Fruit fly (Drosophila melanogaster) whole organism, embryonic: ENCODE measurements around the gene Bet3.

Source experiments
- Atf3 ChIP-seq: fragments of 200-800 bp; sonication (Bioruptor generic); optimal IDR thresholded peaks from 3 replicates; lab custom pipeline; 2016; ENCODE audit warnings: missing biosample characterization, missing genetic modification characterization
- Bdp1 ChIP-seq: fragments of 200-800 bp; sonication (Bioruptor generic); optimal IDR thresholded peaks from 3 replicates; lab custom pipeline; 2016; ENCODE audit warnings: missing biosample characterization, missing genetic modification characterization
- CG10462 ChIP-seq: fragments of 200-800 bp; sonication (Bioruptor generic); optimal IDR thresholded peaks from 2 replicates; lab custom pipeline; 2016; ENCODE audit warnings: missing biosample characterization, missing genetic modification characterization
- CG11456 ChIP-seq: fragments of 200-800 bp; sonication (Bioruptor generic); IDR thresholded peaks from 3 replicates; pipeline ENCODE4 v1.3.6; 2022; ENCODE audit warnings: missing biosample characterization, missing genetic modification characterization
- CG11723 ChIP-seq: fragments of 200-800 bp; sonication (Bioruptor generic); optimal IDR thresholded peaks from 2 replicates; lab custom pipeline; 2017; ENCODE audit warnings: missing biosample characterization, mild to moderate bottlenecking, missing genetic modification characterization
- CG12769 ChIP-seq: fragments of 200-800 bp; sonication (Bioruptor generic); optimal IDR thresholded peaks from 2 replicates; lab custom pipeline; 2019; ENCODE audit warnings: missing biosample characterization, mild to moderate bottlenecking, missing genetic modification characterization, moderate library complexity
- CG14710 ChIP-seq: fragments of 200-800 bp; sonication (Bioruptor generic); optimal IDR thresholded peaks from 3 replicates; lab custom pipeline; 2019; ENCODE audit warnings: missing biosample characterization, mild to moderate bottlenecking, missing genetic modification characterization, moderate library complexity
- CG17612 ChIP-seq: fragments of 200-800 bp; sonication (Bioruptor generic); IDR thresholded peaks from 2 replicates; pipeline ENCODE4 v1.3.6; 2022; ENCODE audit warnings: missing biosample characterization, missing genetic modification characterization
- CG30431 ChIP-seq: fragments of 200-800 bp; sonication (Bioruptor generic); optimal IDR thresholded peaks from 2 replicates; lab custom pipeline; 2017; ENCODE audit warnings: missing biosample characterization, missing genetic modification characterization
- CG3065 ChIP-seq: fragments of 200-800 bp; sonication (Bioruptor generic); optimal IDR thresholded peaks from 2 replicates; lab custom pipeline; 2016; ENCODE audit warnings: missing biosample characterization, missing genetic modification characterization
- CG3163 ChIP-seq: fragments of 200-800 bp; sonication (Bioruptor generic); optimal IDR thresholded peaks from 3 replicates; lab custom pipeline; 2016; ENCODE audit warnings: missing biosample characterization, missing genetic modification characterization
- CG3847 ChIP-seq: fragments of 200-800 bp; sonication (Bioruptor generic); IDR thresholded peaks from 2 replicates; pipeline ENCODE4 v1.3.6; 2022; ENCODE audit warnings: missing biosample characterization, missing genetic modification characterization
- CG3995 ChIP-seq: fragments of 200-800 bp; sonication (Bioruptor generic); optimal IDR thresholded peaks from 3 replicates; lab custom pipeline; 2016; ENCODE audit warnings: missing biosample characterization, missing genetic modification characterization
- CG4617 ChIP-seq: fragments of 200-800 bp; sonication (Bioruptor generic); optimal IDR thresholded peaks from 3 replicates; lab custom pipeline; 2016; ENCODE audit warnings: missing biosample characterization, missing genetic modification characterization, borderline replicate concordance
- CG4730 ChIP-seq: fragments of 200-800 bp; sonication (Bioruptor generic); IDR thresholded peaks from 2 replicates; pipeline ENCODE4 v1.3.6; 2022; ENCODE audit warnings: missing biosample characterization, missing genetic modification characterization
- CG4854 ChIP-seq: fragments of 200-800 bp; sonication (Bioruptor generic); optimal IDR thresholded peaks from 2 replicates; lab custom pipeline; 2016; ENCODE audit warnings: missing biosample characterization, missing genetic modification characterization, inconsistent platforms
- CG5245 ChIP-seq: fragments of 200-800 bp; sonication (Bioruptor generic); optimal IDR thresholded peaks from 3 replicates; lab custom pipeline; 2016; ENCODE audit warnings: missing biosample characterization, missing genetic modification characterization
- CG7372 ChIP-seq: fragments of 200-800 bp; sonication (Bioruptor generic); IDR thresholded peaks from 2 replicates; pipeline ENCODE4 v1.3.6; 2022; ENCODE audit warnings: missing biosample characterization, missing genetic modification characterization
- CG8765 ChIP-seq: fragments of 200-800 bp; sonication (Bioruptor generic); IDR thresholded peaks from 2 replicates; pipeline ENCODE4 v1.3.6; 2022; ENCODE audit warnings: missing biosample characterization, missing genetic modification characterization
- CG9609 ChIP-seq: fragments of 200-800 bp; sonication (Bioruptor generic); optimal IDR thresholded peaks from 3 replicates; lab custom pipeline; 2016; ENCODE audit warnings: missing biosample characterization, missing genetic modification characterization
- CG9727 ChIP-seq: fragments of 200-800 bp; sonication (Bioruptor generic); optimal IDR thresholded peaks from 3 replicates; lab custom pipeline; 2017; ENCODE audit warnings: missing biosample characterization, mild to moderate bottlenecking, missing genetic modification characterization
- CG9876 ChIP-seq: fragments of 200-800 bp; sonication (Bioruptor generic); optimal IDR thresholded peaks from 2 replicates; lab custom pipeline; 2016; ENCODE audit warnings: missing biosample characterization, missing genetic modification characterization
- CoRest ChIP-seq: fragments of 200-800 bp; sonication (Bioruptor generic); optimal IDR thresholded peaks from 3 replicates; lab custom pipeline; 2018; ENCODE audit warnings: missing biosample characterization, mild to moderate bottlenecking, missing genetic modification characterization, moderate library complexity
- Dbx ChIP-seq: fragments of 200-800 bp; sonication (Bioruptor generic); IDR thresholded peaks from 3 replicates; pipeline ENCODE4 v1.3.6; 2022; ENCODE audit warnings: missing biosample characterization, missing genetic modification characterization
- Dfd ChIP-seq, 2 experiments: fragments of >200 bp; optimal IDR thresholded peaks; 2 replicates each; lab custom pipeline; 2017; ENCODE audit warnings: missing biosample characterization in 2 of 2, missing genetic modification characterization in 2 of 2
- Fer3 ChIP-seq: fragments of 200-800 bp; sonication (Bioruptor generic); optimal IDR thresholded peaks from 2 replicates; lab custom pipeline; 2018; ENCODE audit warnings: missing biosample characterization, mild to moderate bottlenecking, missing genetic modification characterization, moderate library complexity
- Hr78 ChIP-seq, 2 experiments: fragments of 200-800 bp in 1 of 2; fragments of >200 bp in 1 of 2; sonication (Bioruptor generic) in 1 of 2; optimal IDR thresholded peaks; 2 replicates each; lab custom pipeline; 2017 to 2019; ENCODE audit warnings: missing biosample characterization in 2 of 2, missing genetic modification characterization in 2 of 2, mild to moderate bottlenecking in 1 of 2, moderate library complexity in 1 of 2
- Lim3 ChIP-seq: fragments of 200-800 bp; sonication (Bioruptor generic); IDR thresholded peaks from 2 replicates; pipeline ENCODE4 v1.3.6; 2022; ENCODE audit warnings: missing biosample characterization, missing genetic modification characterization
- Med ChIP-seq: fragments of 200-800 bp; sonication (Bioruptor generic); peaks from one replicate; lab custom pipeline; 2016; ENCODE audit warnings: missing biosample characterization, missing genetic modification characterization, mild to moderate bottlenecking, inconsistent platforms, moderate library complexity
- NFAT ChIP-seq: fragments of 200-800 bp; sonication (Bioruptor generic); IDR thresholded peaks from 2 replicates; pipeline ENCODE4 v1.3.6; 2022; ENCODE audit warnings: missing biosample characterization, missing genetic modification characterization
- Pdp1 ChIP-seq, 2 experiments: fragments of 200-800 bp; sonication (Bioruptor generic); optimal IDR thresholded peaks; 3 replicates each; lab custom pipeline; 2016; ENCODE audit warnings: missing biosample characterization in 2 of 2, missing genetic modification characterization in 2 of 2, mild to moderate bottlenecking in 1 of 2, moderate library complexity in 1 of 2
- Sox102F ChIP-seq: fragments of 200-800 bp; sonication (Bioruptor generic); optimal IDR thresholded peaks from 2 replicates; lab custom pipeline; 2018; ENCODE audit warnings: missing biosample characterization, mild to moderate bottlenecking, missing genetic modification characterization, moderate library complexity
- Xbp1 ChIP-seq: fragments of 200-800 bp; sonication (Bioruptor generic); optimal IDR thresholded peaks from 3 replicates; lab custom pipeline; 2016; ENCODE audit warnings: missing biosample characterization, mild to moderate bottlenecking, missing genetic modification characterization
- Xrp1 ChIP-seq: fragments of 200-800 bp; sonication (Bioruptor generic); IDR thresholded peaks from 2 replicates; pipeline ENCODE4 v1.3.6; 2022; ENCODE audit warnings: missing biosample characterization, missing genetic modification characterization
- cad ChIP-seq: fragments of >200 bp; optimal IDR thresholded peaks from 2 replicates; lab custom pipeline; 2017; ENCODE audit warnings: missing biosample characterization, missing genetic modification characterization
- caup ChIP-seq: fragments of 200-800 bp; sonication (Bioruptor generic); optimal IDR thresholded peaks from 3 replicates; lab custom pipeline; 2017; ENCODE audit warnings: missing biosample characterization, mild to moderate bottlenecking, missing genetic modification characterization, moderate library complexity; ENCODE audit not compliant: severe bottlenecking
- ci ChIP-seq: fragments of 200-800 bp; sonication (Bioruptor generic); IDR thresholded peaks from 3 replicates; pipeline ENCODE4 v1.3.6; 2022; ENCODE audit warnings: missing biosample characterization, missing genetic modification characterization
- crol ChIP-seq: fragments of 200-800 bp; sonication (Bioruptor generic); IDR thresholded peaks from 2 replicates; pipeline ENCODE4 v1.3.6; 2022; ENCODE audit warnings: missing biosample characterization, missing genetic modification characterization
- dm ChIP-seq: fragments of 200-800 bp; sonication (Bioruptor generic); optimal IDR thresholded peaks from 3 replicates; lab custom pipeline; 2016; ENCODE audit warnings: missing biosample characterization, missing genetic modification characterization
- dpn ChIP-seq, 2 experiments: fragments of 200-800 bp; sonication (Bioruptor generic); optimal IDR thresholded peaks; 3 replicates each; lab custom pipeline; 2016; ENCODE audit warnings: missing biosample characterization in 2 of 2, missing genetic modification characterization in 2 of 2
- emc ChIP-seq: fragments of 200-800 bp; sonication (Bioruptor generic); optimal IDR thresholded peaks from 2 replicates; lab custom pipeline; 2016; ENCODE audit warnings: missing biosample characterization, missing genetic modification characterization
- fu2 ChIP-seq: fragments of 200-800 bp; sonication (Bioruptor generic); optimal IDR thresholded peaks from 2 replicates; lab custom pipeline; 2016; ENCODE audit warnings: missing biosample characterization, missing genetic modification characterization
- gsb-n ChIP-seq: fragments of 200-800 bp; sonication (Bioruptor generic); optimal IDR thresholded peaks from 3 replicates; lab custom pipeline; 2018; ENCODE audit warnings: missing biosample characterization, mild to moderate bottlenecking, missing genetic modification characterization
- hkb ChIP-seq, 2 experiments: fragments of 200-800 bp in 1 of 2; fragments of >200 bp in 1 of 2; sonication (Bioruptor generic) in 1 of 2; IDR thresholded peaks in 1 of 2; optimal IDR thresholded peaks in 1 of 2; 2 replicates each; pipeline versions ENCODE4 v1.3.6 to Lab custom; 2017 to 2022; ENCODE audit warnings: missing biosample characterization in 1 of 2, missing genetic modification characterization in 1 of 2
- inv ChIP-seq: fragments of 200-800 bp; sonication (Bioruptor generic); IDR thresholded peaks from 2 replicates; pipeline ENCODE4 v1.3.6; 2022; ENCODE audit warnings: missing biosample characterization, missing genetic modification characterization; ENCODE audit not compliant: partially characterized antibody
- kay ChIP-seq: fragments of 200-800 bp; sonication (Bioruptor generic); optimal IDR thresholded peaks from 2 replicates; lab custom pipeline; 2016; ENCODE audit warnings: missing biosample characterization, missing genetic modification characterization
- pum ChIP-seq: fragments of 200-800 bp; sonication (Bioruptor generic); optimal IDR thresholded peaks from 2 replicates; lab custom pipeline; 2016; ENCODE audit warnings: missing biosample characterization, missing genetic modification characterization
- schlank ChIP-seq: fragments of 200-800 bp; sonication (Bioruptor generic); optimal IDR thresholded peaks from 2 replicates; lab custom pipeline; 2018; ENCODE audit warnings: missing biosample characterization, mild to moderate bottlenecking, missing genetic modification characterization
- sens-2 ChIP-seq: fragments of 200-800 bp; sonication (Bioruptor generic); IDR thresholded peaks from 2 replicates; pipeline ENCODE4 v1.3.6; 2022; ENCODE audit warnings: missing biosample characterization, missing genetic modification characterization
- unc-4 ChIP-seq: fragments of 200-800 bp; sonication (Bioruptor generic); IDR thresholded peaks from 2 replicates; pipeline ENCODE4 v1.3.6; 2022; ENCODE audit warnings: missing biosample characterization, missing genetic modification characterization; ENCODE audit not compliant: partially characterized antibody
- unpg ChIP-seq: fragments of 200-800 bp; sonication (Bioruptor generic); optimal IDR thresholded peaks from 3 replicates; lab custom pipeline; 2018; ENCODE audit warnings: missing biosample characterization, mild to moderate bottlenecking, missing genetic modification characterization, moderate library complexity

The Bet3 gene

dm6 chr3L:9397156-9397555 is 44.9 kb downstream of the Bet3 start (continued):
- TF ChIP-seq Dfd (GFP tag; optimal IDR thresholded peaks at IDR 0.05; lab: Kevin White, UChicago) = no peak
- peak; percentile 10 for TF ChIP-seq emc
- no peak for TF ChIP-seq Hr78 (GFP tag; optimal IDR thresholded peaks at IDR 0.05; lab: Kevin White, UChicago)
- no peak for TF ChIP-seq CG4730 (GFP tag; lab: Robert Waterston, UW)
- TF ChIP-seq CG4617 (GFP tag; lab: Kevin White, UChicago) = no peak
- TF ChIP-seq sens-2 = no peak
- TF ChIP-seq unpg (GFP tag; lab: Kevin White, UChicago) = peak; percentile 45
- TF ChIP-seq ci (GFP tag; lab: Robert Waterston, UW) = peak; percentile 50; the same call in 2 of the 3 replicates
- no peak for TF ChIP-seq cad (GFP tag; lab: Kevin White, UChicago)
- peak; percentile 47 for TF ChIP-seq CG3995 (GFP tag; lab: Kevin White, UChicago)
- TF ChIP-seq Med = peak; percentile 92
- TF ChIP-seq CG7372 (GFP tag; lab: Robert Waterston, UW) = no peak
- no peak for TF ChIP-seq crol (GFP tag; lab: Robert Waterston, UW)
- peak; percentile 89 for TF ChIP-seq schlank (tag; lab: Kevin White, UChicago)
- TF ChIP-seq CG9609 = no peak
- TF ChIP-seq Bdp1 (GFP tag; lab: Kevin White, UChicago) = peak; percentile 18
- no peak for TF ChIP-seq Xbp1 (GFP tag; lab: Kevin White, UChicago)
- no peak for TF ChIP-seq CG3847 (GFP tag; lab: Robert Waterston, UW)
- peak; percentile 83; the same call in 2 of the 3 replicates for TF ChIP-seq Dbx (GFP tag; lab: Robert Waterston, UW)
- TF ChIP-seq CG9876 (GFP tag; lab: Kevin White, UChicago) = no peak
- no peak for TF ChIP-seq hkb (optimal IDR thresholded peaks at IDR 0.05; lab: Kevin White, UChicago)
- TF ChIP-seq hkb (GFP tag; IDR thresholded peaks at IDR 0.05; lab: Robert Waterston, UW) = peak; percentile 67; the same call in 1 of the 2 replicates
- no peak for TF ChIP-seq unc-4 (GFP tag; lab: Robert Waterston, UW)
- TF ChIP-seq CG3163 (GFP tag; lab: Kevin White, UChicago) = no peak
- no peak for TF ChIP-seq dm (GFP tag; lab: Kevin White, UChicago)
- TF ChIP-seq CG30431 = no peak
- no peak for TF ChIP-seq CG3065
- TF ChIP-seq gsb-n (tag; lab: Kevin White, UChicago) = peak; percentile 38
- TF ChIP-seq CG10462 = no peak
- TF ChIP-seq CG4854 (GFP tag; lab: Kevin White, UChicago) = peak; percentile 66
- no peak for TF ChIP-seq pum
- TF ChIP-seq Pdp1 (GFP tag; optimal IDR thresholded peaks at IDR 0.05; lab: Kevin White, UChicago) = peak; percentile 17 to 24
- TF ChIP-seq Lim3 (GFP tag; lab: Robert Waterston, UW) = no peak
- TF ChIP-seq CG8765 (GFP tag; lab: Robert Waterston, UW) = no peak
- TF ChIP-seq dpn (GFP tag; optimal IDR thresholded peaks at IDR 0.05; lab: Kevin White, UChicago) = peak in 1 of 2 experiments; percentile 67
- peak; percentile 26 for TF ChIP-seq CoRest (tag; lab: Kevin White, UChicago)
- peak; percentile 82 for TF ChIP-seq caup (GFP tag; lab: Kevin White, UChicago)
- no peak for TF ChIP-seq CG5245 (GFP tag; lab: Kevin White, UChicago)
- TF ChIP-seq Xrp1 = peak; percentile 66
- TF ChIP-seq Sox102F = peak; percentile 1
- TF ChIP-seq fu2 = no peak
- TF ChIP-seq Fer3 (tag; lab: Kevin White, UChicago) = peak; percentile 84
- TF ChIP-seq CG11723 (GFP tag; lab: Kevin White, UChicago) = peak; percentile 46
- no peak; the same call in 2 of the 3 replicates for TF ChIP-seq CG11456 (GFP tag; lab: Robert Waterston, UW)
- peak; percentile 69 for TF ChIP-seq CG9727 (GFP tag; lab: Kevin White, UChicago)
- TF ChIP-seq kay (GFP tag; lab: Kevin White, UChicago) = peak; percentile 12
- no peak for TF ChIP-seq NFAT (GFP tag; lab: Robert Waterston, UW)
- no peak for TF ChIP-seq inv (GFP tag; lab: Robert Waterston, UW)
- peak; percentile 78 for TF ChIP-seq CG12769 (tag; lab: Kevin White, UChicago)
- TF ChIP-seq CG14710 = peak; percentile 51
- no peak for TF ChIP-seq Atf3
- no peak for TF ChIP-seq CG17612 (GFP tag; lab: Robert Waterston, UW)
